Fruit fly (Drosophila melanogaster) whole organism, embryonic: ENCODE measurements around the gene CG9920.

ENCODE experiments used
- CG11398 ChIP-seq: fragments of 200-800 bp; sonication (Bioruptor generic); optimal IDR thresholded peaks from 2 replicates; lab custom pipeline; 2016; ENCODE audit warnings: missing biosample characterization, missing genetic modification characterization
- CG1603 ChIP-seq: fragments of 200-800 bp; sonication (Bioruptor generic); optimal IDR thresholded peaks from 2 replicates; lab custom pipeline; 2019; ENCODE audit warnings: missing biosample characterization, mild to moderate bottlenecking, missing genetic modification characterization, moderate library complexity
- cwo ChIP-seq: fragments of 200-800 bp; sonication (Bioruptor generic); optimal IDR thresholded peaks from 3 replicates; lab custom pipeline; 2017; ENCODE audit warnings: missing biosample characterization, missing genetic modification characterization, mild to moderate bottlenecking, moderate library complexity, missing genetic modification reagents
- h ChIP-seq: fragments of >200 bp; optimal IDR thresholded peaks from 2 replicates; lab custom pipeline; 2017
- nerfin-2 ChIP-seq: fragments of 200-800 bp; sonication (Bioruptor generic); IDR thresholded peaks from 2 replicates; pipeline ENCODE4 v1.3.6; 2022; ENCODE audit warnings: missing biosample characterization, missing genetic modification characterization; ENCODE audit not compliant: partially characterized antibody

DNA sequence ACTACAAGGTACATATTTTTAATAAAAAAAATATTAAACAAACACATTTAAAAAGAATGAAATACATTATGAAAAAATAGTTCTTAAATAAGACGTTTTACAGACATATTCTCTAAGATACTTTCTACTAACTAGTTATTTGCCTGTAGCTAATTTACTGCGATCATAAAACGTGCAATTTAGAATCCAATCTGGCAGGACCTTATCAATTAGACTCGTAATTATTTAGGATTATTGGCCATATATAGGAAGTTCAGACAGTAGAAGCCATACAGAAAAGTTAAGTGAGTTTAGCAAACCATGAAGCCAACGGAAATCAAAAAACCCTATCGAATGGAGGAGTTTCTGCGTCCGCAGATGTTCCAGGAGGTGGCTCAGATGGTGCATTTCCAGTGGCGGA, 11.3 kb upstream of the CG9920 start, which contains the start of gene Or88a:
- TF ChIP-seq nerfin-2 (GFP tag; lab: Robert Waterston, UW) (no peak), h (lab: Kevin White, UChicago) (no peak), cwo (GFP tag; lab: Kevin White, UChicago) (no peak), CG11398 (GFP tag; lab: Kevin White, UChicago) (no peak), CG1603 (no peak)
